Worm (Caenorhabditis elegans): ENCODE measurements around the gene fbxc-58.

- no peak for TF ChIP-seq ztf-11 (tag; optimal IDR thresholded peaks at IDR 0.05)
- TF ChIP-seq nhr-237 (tag; optimal IDR thresholded peaks at IDR 0.05): no peak
Observed at ce11 chrIV:9366411-9366810, 4.9 kb upstream of the fbxc-58 start, which contains the start of gene pezo-1.
